Worm (Caenorhabditis elegans): ENCODE measurements around the gene mpst-4.

- TF ChIP-seq mep-1 (tag; optimal IDR thresholded peaks at IDR 0.05) (no peak), nhr-76 (tag; optimal IDR thresholded peaks at IDR 0.05) (no peak), unc-39 (tag; optimal IDR thresholded peaks at IDR 0.05) (no peak), elt-1 (tag; optimal IDR thresholded peaks at IDR 0.05; ENCODE audit: borderline replicate concordance, insufficient read depth) (no peak), elt-3 (tag; optimal IDR thresholded peaks at IDR 0.05) (no peak), pha-4 (tag; optimal IDR thresholded peaks at IDR 0.05) (no peak), mab-5 (tag; optimal IDR thresholded peaks at IDR 0.05) (no peak), nhr-12 (tag; optimal IDR thresholded peaks at IDR 0.05) (no peak), ztf-11 (tag; optimal IDR thresholded peaks at IDR 0.05) (no peak), lin-13 (tag; optimal IDR thresholded peaks at IDR 0.05) (no peak), snpc-4 (tag; optimal IDR thresholded peaks at IDR 0.05) (no peak), nhr-237 (tag; optimal IDR thresholded peaks at IDR 0.05) (no peak), nhr-2 (tag; optimal IDR thresholded peaks at IDR 0.05) (no peak), nhr-28 (tag; optimal IDR thresholded peaks at IDR 0.05) (no peak)
Measured at ce11 chrII:4873029-4873428, 9.8 kb upstream of the mpst-4 start, which contains the start of gene col-73.

All from whole organism, mixed stage, embryonic.